Worm (Caenorhabditis elegans) whole organism, young adult: Measurements from ENCODE around the gene K09E2.2.
A peak's percentile ranks its signal among the peaks of the same experiment; 100 is the strongest.

ENCODE experiments used
- B0261.1 ChIP-seq: sonication (generic microtip); optimal IDR thresholded peaks from 2 replicates; lab custom pipeline; 2016; ENCODE audit warnings: mild to moderate bottlenecking, missing genetic modification characterization, moderate library complexity, missing compliant biosample characterization
- B0336.3 ChIP-seq: fragments of 200-800 bp; sonication (Bioruptor generic); IDR thresholded peaks from 2 replicates; pipeline ENCODE4 v1.3.6; 2022; ENCODE audit warnings: missing genetic modification characterization, missing compliant biosample characterization
- C17E4.6 ChIP-seq: fragments of 200-800 bp; sonication (Bioruptor generic); IDR thresholded peaks from 2 replicates; pipeline ENCODE4 v1.3.6; 2022; ENCODE audit warnings: missing genetic modification reagents, missing genetic modification characterization, missing compliant biosample characterization
- D2030.7 ChIP-seq: fragments of 200-800 bp; sonication (Bioruptor generic); IDR thresholded peaks from 2 replicates; pipeline ENCODE4 v1.3.6; 2022; ENCODE audit warnings: missing genetic modification reagents, missing genetic modification characterization, missing compliant biosample characterization
- F10E7.11 ChIP-seq: sonication (generic microtip); optimal IDR thresholded peaks from 2 replicates; lab custom pipeline; 2017; ENCODE audit warnings: mild to moderate bottlenecking, missing genetic modification characterization, moderate library complexity, missing compliant biosample characterization
- F55B11.4 ChIP-seq: sonication (generic microtip); optimal IDR thresholded peaks from 2 replicates; lab custom pipeline; 2016; ENCODE audit warnings: missing compliant biosample characterization, missing genetic modification characterization, borderline replicate concordance; ENCODE audit not compliant: insufficient read depth
- K11D2.4 ChIP-seq: fragments of 200-800 bp; sonication (Bioruptor generic); IDR thresholded peaks from 2 replicates; pipeline ENCODE4 v1.3.6; 2022; ENCODE audit warnings: missing genetic modification reagents, missing genetic modification characterization, missing compliant biosample characterization
- K12H6.12 ChIP-seq: fragments of 200-800 bp; sonication (Bioruptor generic); optimal IDR thresholded peaks from 2 replicates; lab custom pipeline; 2018; ENCODE audit warnings: mild to moderate bottlenecking, missing genetic modification characterization, missing compliant biosample characterization
- T26A5.8 ChIP-seq: sonication (generic microtip); optimal IDR thresholded peaks from 2 replicates; lab custom pipeline; 2016; ENCODE audit warnings: missing genetic modification characterization, missing compliant biosample characterization
- Y53F4B.3 ChIP-seq: fragments of 200-800 bp; sonication (Bioruptor generic); IDR thresholded peaks from 2 replicates; pipeline ENCODE4 v1.3.6; 2022; ENCODE audit warnings: missing genetic modification reagents, missing genetic modification characterization, missing compliant biosample characterization
- Y56A3A.18 ChIP-seq: fragments of 200-800 bp; sonication (Bioruptor generic); IDR thresholded peaks from 2 replicates; pipeline ENCODE4 v1.3.6; 2022; ENCODE audit warnings: missing genetic modification reagents, missing genetic modification characterization, missing compliant biosample characterization
- Y67H2A.10 ChIP-seq: fragments of 200-800 bp; sonication (Bioruptor generic); conservative IDR thresholded peaks from 2 replicates; pipeline ENCODE4 v1.3.6; 2022; ENCODE audit warnings: missing genetic modification reagents, missing genetic modification characterization, missing compliant biosample characterization
- ama-1 ChIP-seq, 3 experiments: fragments of 150-350 bp in 1 of 3; sonication (generic microtip) in 2 of 3; optimal IDR thresholded peaks; 2 replicates each; lab custom pipeline; 2014 to 2018; ENCODE audit warnings: missing biosample characterization in 2 of 3, missing genetic modification characterization in 2 of 3, missing genetic modification reagents in 2 of 3
- aptf-2 ChIP-seq: fragments of 200-800 bp; sonication (Bioruptor generic); conservative IDR thresholded peaks from 2 replicates; pipeline ENCODE4 v1.3.6; 2022; ENCODE audit warnings: missing genetic modification reagents, missing genetic modification characterization, missing compliant biosample characterization
- athp-1 ChIP-seq: sonication (generic microtip); optimal IDR thresholded peaks from 2 replicates; lab custom pipeline; 2017; ENCODE audit warnings: mild to moderate bottlenecking, missing genetic modification characterization, missing compliant biosample characterization
- attf-3 ChIP-seq: fragments of 200-800 bp; sonication (Bioruptor generic); conservative IDR thresholded peaks from 2 replicates; pipeline ENCODE4 v1.3.6; 2022; ENCODE audit warnings: missing genetic modification reagents, missing genetic modification characterization, missing compliant biosample characterization
- attf-6 ChIP-seq: fragments of 200-800 bp; sonication (Bioruptor generic); IDR thresholded peaks from 2 replicates; pipeline ENCODE4 v1.3.6; 2022; ENCODE audit warnings: missing genetic modification reagents, missing genetic modification characterization, missing compliant biosample characterization
- bed-1 ChIP-seq: fragments of 200-800 bp; sonication (Bioruptor generic); IDR thresholded peaks from 2 replicates; pipeline ENCODE4 v1.3.6; 2022; ENCODE audit warnings: missing genetic modification reagents, missing genetic modification characterization, missing compliant biosample characterization
- bed-2 ChIP-seq: fragments of 200-800 bp; sonication (Bioruptor generic); IDR thresholded peaks from 2 replicates; pipeline ENCODE4 v1.3.6; 2022; ENCODE audit warnings: missing genetic modification reagents, missing genetic modification characterization, missing compliant biosample characterization
- ccch-3 ChIP-seq: fragments of 200-800 bp; sonication (Bioruptor generic); optimal IDR thresholded peaks from 2 replicates; lab custom pipeline; 2018; ENCODE audit warnings: mild to moderate bottlenecking, missing genetic modification characterization, missing compliant biosample characterization
- ceh-100 ChIP-seq: fragments of 200-800 bp; sonication (Bioruptor generic); IDR thresholded peaks from 2 replicates; pipeline ENCODE4 v1.3.6; 2022; ENCODE audit warnings: missing genetic modification reagents, missing genetic modification characterization, missing compliant biosample characterization
- ceh-40 ChIP-seq: fragments of 200-800 bp; sonication (Bioruptor generic); IDR thresholded peaks from 2 replicates; pipeline ENCODE4 v1.3.6; 2022; ENCODE audit warnings: missing genetic modification characterization, missing compliant biosample characterization
- ceh-79 ChIP-seq: sonication (generic microtip); optimal IDR thresholded peaks from 2 replicates; lab custom pipeline; 2017; ENCODE audit warnings: mild to moderate bottlenecking, missing genetic modification characterization, missing compliant biosample characterization
- ekl-4 ChIP-seq: fragments of 200-800 bp; sonication (Bioruptor generic); IDR thresholded peaks from 2 replicates; pipeline ENCODE4 v1.3.6; 2022; ENCODE audit warnings: missing genetic modification reagents, missing genetic modification characterization, missing compliant biosample characterization
- gei-17 ChIP-seq: fragments of 200-800 bp; sonication (Bioruptor generic); optimal IDR thresholded peaks from 2 replicates; lab custom pipeline; 2018; ENCODE audit warnings: mild to moderate bottlenecking, missing genetic modification characterization, missing compliant biosample characterization
- him-1 ChIP-seq: sonication (generic microtip); optimal IDR thresholded peaks from 2 replicates; lab custom pipeline; 2016; ENCODE audit warnings: missing genotype, missing genetic modification reagents, missing genetic modification characterization, missing compliant biosample characterization
- hlh-12 ChIP-seq: sonication (generic microtip); optimal IDR thresholded peaks from 2 replicates; lab custom pipeline; 2016; ENCODE audit warnings: missing genetic modification characterization, missing compliant biosample characterization
- hmg-1.2 ChIP-seq: fragments of 200-800 bp; sonication (Bioruptor generic); IDR thresholded peaks from 2 replicates; pipeline ENCODE4 v1.3.6; 2022; ENCODE audit warnings: missing genetic modification reagents, missing genetic modification characterization, missing compliant biosample characterization
- lag-1 ChIP-seq: fragments of 200-800 bp; sonication (Bioruptor generic); IDR thresholded peaks from 2 replicates; pipeline ENCODE4 v1.3.6; 2022; ENCODE audit warnings: missing genetic modification reagents, missing genetic modification characterization, missing compliant biosample characterization
- let-607 ChIP-seq, 2 experiments: fragments of 200-800 bp in 1 of 2; sonication (Bioruptor generic) in 1 of 2; sonication (generic microtip) in 1 of 2; optimal IDR thresholded peaks; 2 replicates each; lab custom pipeline; 2016 to 2018; ENCODE audit warnings: mild to moderate bottlenecking in 2 of 2, missing compliant biosample characterization in 2 of 2, missing genetic modification characterization in 2 of 2, moderate library complexity in 2 of 2, missing genotype in 1 of 2
- lin-54 ChIP-seq: fragments of 200-800 bp; sonication (Bioruptor generic); optimal IDR thresholded peaks from 2 replicates; lab custom pipeline; 2018; ENCODE audit warnings: mild to moderate bottlenecking, missing genetic modification characterization, missing compliant biosample characterization
- lsl-1 ChIP-seq: fragments of 200-800 bp; sonication (Bioruptor generic); optimal IDR thresholded peaks from 2 replicates; lab custom pipeline; 2018; ENCODE audit warnings: mild to moderate bottlenecking, missing genetic modification characterization, moderate library complexity, missing compliant biosample characterization
- madf-6 ChIP-seq: fragments of 200-800 bp; sonication (Bioruptor generic); IDR thresholded peaks from 2 replicates; pipeline ENCODE4 v1.3.6; 2022; ENCODE audit warnings: missing genetic modification reagents, missing genetic modification characterization, missing compliant biosample characterization
- madf-8 ChIP-seq: fragments of 200-800 bp; sonication (Bioruptor generic); conservative IDR thresholded peaks from 2 replicates; pipeline ENCODE4 v1.3.6; 2022; ENCODE audit warnings: missing genetic modification reagents, missing genetic modification characterization, missing compliant biosample characterization
- mcd-1 ChIP-seq: fragments of 200-800 bp; sonication (Bioruptor generic); IDR thresholded peaks from 2 replicates; pipeline ENCODE4 v1.3.6; 2022; ENCODE audit warnings: missing genetic modification reagents, missing genetic modification characterization, missing compliant biosample characterization
- nfya-2 ChIP-seq: fragments of 200-800 bp; sonication (Bioruptor generic); IDR thresholded peaks from 2 replicates; pipeline ENCODE4 v1.3.6; 2022; ENCODE audit warnings: missing genetic modification reagents, missing genetic modification characterization, missing compliant biosample characterization
- nhr-179 ChIP-seq: sonication (generic microtip); optimal IDR thresholded peaks from 2 replicates; lab custom pipeline; 2016; ENCODE audit warnings: mild to moderate bottlenecking, missing genetic modification characterization, missing compliant biosample characterization
- nhr-80 ChIP-seq: sonication (generic microtip); optimal IDR thresholded peaks from 2 replicates; lab custom pipeline; 2016; ENCODE audit warnings: missing genetic modification characterization, missing compliant biosample characterization
- nhr-90 ChIP-seq: sonication (generic microtip); optimal IDR thresholded peaks from 2 replicates; lab custom pipeline; 2016; ENCODE audit warnings: missing genotype, mild to moderate bottlenecking, missing genetic modification characterization, missing compliant biosample characterization
- pha-4 ChIP-seq: fragments of 150-350 bp; sonication (generic microtip); optimal IDR thresholded peaks from 2 replicates; lab custom pipeline; 2014; ENCODE audit warnings: missing biosample characterization, missing genetic modification reagents, missing genetic modification characterization
- sea-2 ChIP-seq: fragments of 200-800 bp; sonication (Bioruptor generic); IDR thresholded peaks from 2 replicates; pipeline ENCODE4 v1.3.6; 2022; ENCODE audit warnings: missing genetic modification characterization, missing compliant biosample characterization
- somi-1 ChIP-seq: fragments of 200-800 bp; sonication (Bioruptor generic); optimal IDR thresholded peaks from 2 replicates; lab custom pipeline; 2018; ENCODE audit warnings: mild to moderate bottlenecking, missing genetic modification characterization, missing compliant biosample characterization
- tbp1 ChIP-seq: fragments of 200-800 bp; sonication (Bioruptor generic); optimal IDR thresholded peaks from 2 replicates; lab custom pipeline; 2018; ENCODE audit warnings: mild to moderate bottlenecking, missing genetic modification characterization, missing compliant biosample characterization
- tbx-9 ChIP-seq: sonication (generic microtip); optimal IDR thresholded peaks from 2 replicates; lab custom pipeline; 2016; ENCODE audit warnings: borderline replicate concordance, missing genetic modification characterization, inconsistent platforms, missing compliant biosample characterization
- tlf-1 ChIP-seq: fragments of 200-800 bp; sonication (Bioruptor generic); optimal IDR thresholded peaks from 2 replicates; lab custom pipeline; 2018; ENCODE audit warnings: mild to moderate bottlenecking, missing genetic modification characterization, missing compliant biosample characterization
- unc-62 ChIP-seq: fragments of 150-350 bp; optimal IDR thresholded peaks from 2 replicates; lab custom pipeline; 2014; ENCODE audit warnings: missing biosample characterization, missing genetic modification reagents, missing genetic modification characterization
- zfh-2 ChIP-seq: fragments of 200-800 bp; sonication (Bioruptor generic); conservative IDR thresholded peaks from 2 replicates; pipeline ENCODE4 v1.3.6; 2022; ENCODE audit warnings: missing genetic modification reagents, missing genetic modification characterization, missing compliant biosample characterization
- ztf-18 ChIP-seq: sonication (generic microtip); optimal IDR thresholded peaks from 2 replicates; lab custom pipeline; 2016; ENCODE audit warnings: missing genotype, mild to moderate bottlenecking, missing genetic modification characterization, missing compliant biosample characterization

Gene K09E2.2

DNA sequence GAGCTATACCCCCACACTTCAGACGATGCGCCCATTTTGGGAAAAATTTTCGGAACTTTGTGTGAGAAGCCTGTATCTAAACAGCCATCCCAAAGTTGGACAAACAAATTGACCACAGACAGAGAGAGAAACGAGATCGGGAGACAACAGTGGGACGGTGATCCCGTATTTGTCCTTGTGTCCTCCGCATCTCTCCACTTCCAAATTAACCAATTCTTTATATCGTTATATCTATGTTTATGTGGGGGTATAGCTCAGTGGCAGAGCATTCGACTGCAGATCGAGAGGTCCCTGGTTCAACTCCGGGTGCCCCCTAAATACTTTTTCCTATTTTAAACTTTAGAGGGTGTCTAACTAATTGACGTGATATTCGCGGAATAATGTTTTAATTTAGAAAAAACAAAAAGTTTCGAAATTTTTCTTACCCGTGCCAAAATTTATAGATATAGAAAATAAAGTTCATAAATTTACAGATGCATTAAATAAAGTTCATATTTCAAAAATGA is 34.1 kb upstream of the K09E2.2 start (continued):
- TF ChIP-seq bed-1 (GFP tag; lab: Robert Waterston, UW): no peak
- no peak for TF ChIP-seq Y53F4B.3 (GFP tag; lab: Robert Waterston, UW)
- TF ChIP-seq F55B11.4: no peak
- TF ChIP-seq C17E4.6: no peak
- TF ChIP-seq nhr-90: peak; percentile 70
- no peak for TF ChIP-seq aptf-2 (GFP tag; lab: Robert Waterston, UW)
- TF ChIP-seq ama-1 (optimal IDR thresholded peaks at IDR 0.05; lab: Kevin White, UChicago): no peak
- peak in 1 of 2 experiments; percentile 64 for TF ChIP-seq ama-1 (GFP tag; optimal IDR thresholded peaks at IDR 0.05; lab: Kevin White, UChicago)
- TF ChIP-seq tlf-1 (GFP tag; lab: Kevin White, UChicago): no peak
- TF ChIP-seq D2030.7 (GFP tag; lab: Robert Waterston, UW): peak; percentile 68
- no peak for TF ChIP-seq lin-54 (GFP tag; lab: Kevin White, UChicago)
- TF ChIP-seq ceh-100 (GFP tag; lab: Robert Waterston, UW): no peak
- TF ChIP-seq K12H6.12: no peak
- TF ChIP-seq ceh-79: peak; percentile 11
- TF ChIP-seq F10E7.11 (tag; lab: Kevin White, UChicago): no peak
- no peak for TF ChIP-seq lag-1 (GFP tag; lab: Robert Waterston, UW)
- TF ChIP-seq sea-2 (GFP tag; lab: Robert Waterston, UW): no peak
- TF ChIP-seq madf-8 (GFP tag; lab: Robert Waterston, UW): no peak
- TF ChIP-seq bed-2 (GFP tag; lab: Robert Waterston, UW): no peak
- TF ChIP-seq Y67H2A.10 (GFP tag; lab: Robert Waterston, UW): no peak
- no peak for TF ChIP-seq nfya-2
- TF ChIP-seq pha-4 (tag; lab: Kevin White, UChicago): no peak
- TF ChIP-seq tbp1 (GFP tag; lab: Kevin White, UChicago): peak; percentile 85
- TF ChIP-seq B0261.1 (tag; lab: Kevin White, UChicago): peak; percentile 91
- peak; percentile 54 for TF ChIP-seq hlh-12 (tag; lab: Kevin White, UChicago)
- peak; percentile 35 for TF ChIP-seq him-1
- no peak for TF ChIP-seq madf-6 (GFP tag; lab: Robert Waterston, UW)
- no peak for TF ChIP-seq nhr-80
- no peak for TF ChIP-seq zfh-2 (GFP tag; lab: Robert Waterston, UW)
- peak; percentile 71 for TF ChIP-seq hmg-1.2
- no peak for TF ChIP-seq Y56A3A.18 (GFP tag; lab: Robert Waterston, UW)
- TF ChIP-seq let-607 (tag; optimal IDR thresholded peaks at IDR 0.05; lab: Kevin White, UChicago): peak in 1 of 2 experiments; percentile 42
- no peak for TF ChIP-seq attf-3 (GFP tag; lab: Robert Waterston, UW)
- no peak for TF ChIP-seq B0336.3 (GFP tag; lab: Robert Waterston, UW)
- TF ChIP-seq nhr-179 (tag; lab: Kevin White, UChicago): peak; percentile 52
- TF ChIP-seq somi-1 (GFP tag; lab: Kevin White, UChicago): peak; percentile 3
- TF ChIP-seq athp-1 (tag; lab: Kevin White, UChicago): no peak
- peak; percentile 3 for TF ChIP-seq ccch-3 (GFP tag; lab: Kevin White, UChicago)
- TF ChIP-seq unc-62 (GFP tag; lab: Kevin White, UChicago): no peak
- TF ChIP-seq ceh-40 (GFP tag; lab: Robert Waterston, UW): peak; percentile 59; the same call in 1 of the 2 replicates
- TF ChIP-seq mcd-1 (GFP tag; lab: Robert Waterston, UW): 0 out of 2 replicates have a peak, but pooled peaks have one; percentile 35
- TF ChIP-seq attf-6 (GFP tag; lab: Robert Waterston, UW): no peak
- TF ChIP-seq gei-17: no peak
- TF ChIP-seq ekl-4 (GFP tag; lab: Robert Waterston, UW): peak; percentile 56; the same call in 1 of the 2 replicates
- TF ChIP-seq K11D2.4 (GFP tag; lab: Robert Waterston, UW): no peak
- no peak for TF ChIP-seq tbx-9 (tag; lab: Kevin White, UChicago)
- TF ChIP-seq ztf-18: peak; percentile 57
- TF ChIP-seq lsl-1: no peak
- peak; percentile 47 for TF ChIP-seq T26A5.8
